Fruit fly (Drosophila melanogaster) whole organism, embryonic: ENCODE measurements around the gene CG31826.

Source experiments
- Ada2b ChIP-seq: fragments of 200-800 bp; sonication (Bioruptor generic); IDR thresholded peaks from 2 replicates; pipeline ENCODE4 v1.3.6; 2022; ENCODE audit warnings: missing biosample characterization, missing genetic modification characterization
- Atf-2 ChIP-seq: fragments of 200-800 bp; sonication (Bioruptor generic); optimal IDR thresholded peaks from 2 replicates; lab custom pipeline; 2016; ENCODE audit warnings: missing biosample characterization, missing genetic modification characterization
- CG10147 ChIP-seq: fragments of 200-800 bp; sonication (Bioruptor generic); optimal IDR thresholded peaks from 2 replicates; lab custom pipeline; 2019; ENCODE audit warnings: missing biosample characterization, mild to moderate bottlenecking, missing genetic modification characterization, moderate library complexity
- CG11398 ChIP-seq: fragments of 200-800 bp; sonication (Bioruptor generic); optimal IDR thresholded peaks from 2 replicates; lab custom pipeline; 2016; ENCODE audit warnings: missing biosample characterization, missing genetic modification characterization
- CG11723 ChIP-seq: fragments of 200-800 bp; sonication (Bioruptor generic); optimal IDR thresholded peaks from 2 replicates; lab custom pipeline; 2017; ENCODE audit warnings: missing biosample characterization, mild to moderate bottlenecking, missing genetic modification characterization
- CG17361 ChIP-seq: fragments of 200-800 bp; sonication (Bioruptor generic); IDR thresholded peaks from 3 replicates; pipeline ENCODE4 v1.3.6; 2022; ENCODE audit warnings: missing biosample characterization, missing genetic modification characterization
- CG17568 ChIP-seq: fragments of 200-800 bp; sonication (Bioruptor generic); optimal IDR thresholded peaks from 2 replicates; lab custom pipeline; 2018; ENCODE audit warnings: missing biosample characterization, mild to moderate bottlenecking, missing genetic modification characterization, moderate library complexity
- CG17612 ChIP-seq: fragments of 200-800 bp; sonication (Bioruptor generic); IDR thresholded peaks from 2 replicates; pipeline ENCODE4 v1.3.6; 2022; ENCODE audit warnings: missing biosample characterization, missing genetic modification characterization
- CG2202 ChIP-seq: fragments of 200-800 bp; sonication (Bioruptor generic); optimal IDR thresholded peaks from 2 replicates; lab custom pipeline; 2018; ENCODE audit warnings: missing biosample characterization, mild to moderate bottlenecking, missing genetic modification characterization
- CG31388 ChIP-seq: fragments of 200-800 bp; sonication (Bioruptor generic); optimal IDR thresholded peaks from 2 replicates; lab custom pipeline; 2016; ENCODE audit warnings: missing biosample characterization, missing genetic modification characterization
- CG3163 ChIP-seq: fragments of 200-800 bp; sonication (Bioruptor generic); optimal IDR thresholded peaks from 3 replicates; lab custom pipeline; 2016; ENCODE audit warnings: missing biosample characterization, missing genetic modification characterization
- CG33213 ChIP-seq: fragments of 200-800 bp; sonication (Bioruptor generic); optimal IDR thresholded peaks from 3 replicates; lab custom pipeline; 2016; ENCODE audit warnings: missing biosample characterization, missing genetic modification characterization
- CG4282 ChIP-seq: fragments of 200-800 bp; sonication (Bioruptor generic); optimal IDR thresholded peaks from 2 replicates; lab custom pipeline; 2016; ENCODE audit warnings: missing biosample characterization, missing genetic modification characterization
- CG4360 ChIP-seq: fragments of 200-800 bp; sonication (Bioruptor generic); IDR thresholded peaks from 2 replicates; pipeline ENCODE4 v1.3.6; 2022; ENCODE audit warnings: missing biosample characterization, missing genetic modification characterization
- CG4617 ChIP-seq: fragments of 200-800 bp; sonication (Bioruptor generic); optimal IDR thresholded peaks from 3 replicates; lab custom pipeline; 2016; ENCODE audit warnings: missing biosample characterization, missing genetic modification characterization, borderline replicate concordance
- CG7745 ChIP-seq: fragments of 200-800 bp; sonication (Bioruptor generic); optimal IDR thresholded peaks from 2 replicates; lab custom pipeline; 2018; ENCODE audit warnings: missing biosample characterization, mild to moderate bottlenecking, missing genetic modification characterization, moderate library complexity
- CG8290 ChIP-seq, 3 experiments: fragments of 200-800 bp; sonication (Bioruptor generic); optimal IDR thresholded peaks; 2 replicates each; lab custom pipeline; 2016 to 2019; ENCODE audit warnings: missing biosample characterization in 3 of 3, missing genetic modification characterization in 3 of 3, mild to moderate bottlenecking in 2 of 3, moderate library complexity in 1 of 3
- Dip3 ChIP-seq: fragments of 200-800 bp; sonication (Bioruptor generic); optimal IDR thresholded peaks from 3 replicates; lab custom pipeline; 2016; ENCODE audit warnings: missing biosample characterization, missing genetic modification characterization
- Elba2 ChIP-seq: fragments of 200-800 bp; sonication (Bioruptor generic); optimal IDR thresholded peaks from 3 replicates; lab custom pipeline; 2016; ENCODE audit warnings: missing biosample characterization, missing genetic modification characterization
- H15 ChIP-seq: fragments of 200-800 bp; sonication (Bioruptor generic); IDR thresholded peaks from 3 replicates; pipeline ENCODE4 v1.3.6; 2022; ENCODE audit warnings: missing biosample characterization, missing genetic modification characterization
- Hmx ChIP-seq: fragments of 200-800 bp; sonication (Bioruptor generic); optimal IDR thresholded peaks from 2 replicates; lab custom pipeline; 2016; ENCODE audit warnings: missing biosample characterization, missing genetic modification characterization
- MBD-R2 ChIP-seq: fragments of 200-800 bp; sonication (Bioruptor generic); IDR thresholded peaks from 2 replicates; pipeline ENCODE4 v1.3.6; 2022; ENCODE audit warnings: missing biosample characterization, missing genetic modification characterization
- Rx ChIP-seq: fragments of 200-800 bp; sonication (Bioruptor generic); IDR thresholded peaks from 2 replicates; pipeline ENCODE4 v1.3.6; 2022; ENCODE audit warnings: missing biosample characterization, missing genetic modification characterization
- Six4 ChIP-seq: fragments of 200-800 bp; sonication (Bioruptor generic); optimal IDR thresholded peaks from 2 replicates; lab custom pipeline; 2016; ENCODE audit warnings: missing biosample characterization, missing genetic modification characterization
- TFAM ChIP-seq: fragments of 200-800 bp; sonication (Bioruptor generic); optimal IDR thresholded peaks from 2 replicates; lab custom pipeline; 2017; ENCODE audit warnings: missing biosample characterization, missing genetic modification characterization, inconsistent platforms
- al ChIP-seq: fragments of 200-800 bp; sonication (Bioruptor generic); IDR thresholded peaks from 2 replicates; pipeline ENCODE4 v1.3.6; 2022; ENCODE audit warnings: missing biosample characterization, missing genetic modification characterization
- bbx ChIP-seq: fragments of 200-800 bp; sonication (Bioruptor generic); IDR thresholded peaks from 2 replicates; pipeline ENCODE4 v1.3.6; 2022; ENCODE audit warnings: missing biosample characterization, missing genetic modification characterization; ENCODE audit not compliant: partially characterized antibody
- cg ChIP-seq: fragments of 200-800 bp; sonication (Bioruptor generic); optimal IDR thresholded peaks from 3 replicates; lab custom pipeline; 2019; ENCODE audit warnings: missing biosample characterization, mild to moderate bottlenecking, missing genetic modification characterization, moderate library complexity
- crol ChIP-seq: fragments of 200-800 bp; sonication (Bioruptor generic); IDR thresholded peaks from 2 replicates; pipeline ENCODE4 v1.3.6; 2022; ENCODE audit warnings: missing biosample characterization, missing genetic modification characterization
- dm ChIP-seq: fragments of 200-800 bp; sonication (Bioruptor generic); optimal IDR thresholded peaks from 3 replicates; lab custom pipeline; 2016; ENCODE audit warnings: missing biosample characterization, missing genetic modification characterization
- gfzf ChIP-seq: fragments of 200-800 bp; sonication (Bioruptor generic); optimal IDR thresholded peaks from 2 replicates; lab custom pipeline; 2016; ENCODE audit warnings: missing biosample characterization, mild to moderate bottlenecking, missing genetic modification characterization, moderate library complexity
- gsb-n ChIP-seq: fragments of 200-800 bp; sonication (Bioruptor generic); optimal IDR thresholded peaks from 3 replicates; lab custom pipeline; 2018; ENCODE audit warnings: missing biosample characterization, mild to moderate bottlenecking, missing genetic modification characterization
- hbn ChIP-seq: fragments of 200-800 bp; sonication (Bioruptor generic); IDR thresholded peaks from 2 replicates; pipeline ENCODE4 v1.3.6; 2022; ENCODE audit warnings: missing biosample characterization, missing genetic modification characterization; ENCODE audit not compliant: partially characterized antibody
- hth ChIP-seq: fragments of >200 bp; optimal IDR thresholded peaks from 2 replicates; lab custom pipeline; 2017; ENCODE audit warnings: inconsistent platforms
- insv ChIP-seq, 2 experiments: fragments of 200-800 bp; sonication (Bioruptor generic); optimal IDR thresholded peaks; 3 replicates each; lab custom pipeline; 2016 to 2018; ENCODE audit warnings: missing biosample characterization in 2 of 2, missing genetic modification characterization in 2 of 2
- kni ChIP-seq: fragments of 200-800 bp; sonication (Bioruptor generic); optimal IDR thresholded peaks from 3 replicates; lab custom pipeline; 2017; ENCODE audit warnings: mild to moderate bottlenecking, missing biosample characterization, missing genetic modification reagents, missing genetic modification characterization
- lbe ChIP-seq: fragments of 200-800 bp; sonication (Bioruptor generic); optimal IDR thresholded peaks from 2 replicates; lab custom pipeline; 2016; ENCODE audit warnings: missing biosample characterization, mild to moderate bottlenecking, missing genetic modification characterization
- pros ChIP-seq: fragments of 200-800 bp; sonication (Bioruptor generic); optimal IDR thresholded peaks from 3 replicates; lab custom pipeline; 2019; ENCODE audit warnings: missing biosample characterization, mild to moderate bottlenecking, missing genetic modification characterization, moderate library complexity
- psq ChIP-seq: fragments of 200-800 bp; sonication (Bioruptor generic); optimal IDR thresholded peaks from 2 replicates; lab custom pipeline; 2017; ENCODE audit warnings: missing biosample characterization, missing genetic modification characterization
- ranshi ChIP-seq: fragments of 200-800 bp; sonication (Bioruptor generic); IDR thresholded peaks from 2 replicates; pipeline ENCODE4 v1.3.6; 2022; ENCODE audit warnings: missing biosample characterization, missing genetic modification characterization
- sc ChIP-seq, 3 experiments: fragments of >200 bp in 2 of 3; fragments of 200-800 bp in 1 of 3; sonication (Bioruptor generic) in 1 of 3; optimal IDR thresholded peaks; 2 replicates in 2 of 3; 3 replicates in 1 of 3; lab custom pipeline; 2017; ENCODE audit warnings: mild to moderate bottlenecking in 1 of 3, missing biosample characterization in 1 of 3, missing genetic modification characterization in 1 of 3, missing genetic modification reagents in 1 of 3
- sisA ChIP-seq: fragments of 200-800 bp; sonication (Bioruptor generic); IDR thresholded peaks from 2 replicates; pipeline ENCODE4 v1.3.6; 2022; ENCODE audit warnings: missing biosample characterization, missing genetic modification characterization
- slou ChIP-seq: fragments of 200-800 bp; sonication (Bioruptor generic); optimal IDR thresholded peaks from 3 replicates; lab custom pipeline; 2016; ENCODE audit warnings: missing biosample characterization, missing genetic modification characterization
- so ChIP-seq: fragments of 200-800 bp; sonication (Bioruptor generic); IDR thresholded peaks from 3 replicates; pipeline ENCODE4 v1.3.6; 2022; ENCODE audit warnings: missing biosample characterization, missing genetic modification characterization
- trh ChIP-seq: fragments of 200-800 bp; sonication (Bioruptor generic); optimal IDR thresholded peaks from 2 replicates; lab custom pipeline; 2016; ENCODE audit warnings: missing biosample characterization, missing genetic modification characterization
- tx ChIP-seq: fragments of 200-800 bp; sonication (Bioruptor generic); optimal IDR thresholded peaks from 2 replicates; lab custom pipeline; 2016; ENCODE audit warnings: missing biosample characterization, missing genetic modification characterization
- usp ChIP-seq: fragments of >200 bp; optimal IDR thresholded peaks from 2 replicates; lab custom pipeline; 2017; ENCODE audit warnings: missing biosample characterization, missing genetic modification characterization
- zen ChIP-seq: fragments of 200-800 bp; sonication (Bioruptor generic); optimal IDR thresholded peaks from 3 replicates; lab custom pipeline; 2018; ENCODE audit warnings: missing biosample characterization, mild to moderate bottlenecking, missing genetic modification characterization, moderate library complexity

Gene CG31826

DNA sequence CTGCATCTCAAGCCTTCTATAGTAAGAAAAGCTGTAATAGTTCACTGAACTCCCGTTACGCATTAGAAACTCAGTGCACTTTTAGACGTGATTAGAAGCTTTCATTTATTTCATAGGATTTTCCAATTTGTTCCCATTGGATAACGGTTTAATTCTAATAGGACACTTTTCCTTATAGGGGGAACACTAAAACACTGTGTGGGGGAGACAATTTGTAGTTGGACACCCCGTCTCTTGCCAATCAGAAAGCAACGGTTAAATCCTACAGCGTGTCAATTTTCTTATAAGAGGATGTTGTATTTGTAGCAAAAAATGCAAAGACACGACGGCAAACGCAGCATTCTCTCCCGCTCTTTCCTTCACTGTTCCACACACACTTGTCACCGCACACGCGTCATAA is 26.9 kb downstream of the CG31826 start:
- TF ChIP-seq cg (GFP tag; lab: Kevin White, UChicago) (no peak), H15 (GFP tag; lab: Robert Waterston, UW) (no peak), Rx (GFP tag; lab: Robert Waterston, UW) (no peak), Six4 (GFP tag; lab: Kevin White, UChicago) (no peak), Elba2 (GFP tag; lab: Kevin White, UChicago) (peak; percentile 96), so (GFP tag; lab: Robert Waterston, UW) (no peak), CG31388 (GFP tag; lab: Kevin White, UChicago) (no peak), CG8290 (GFP tag; optimal IDR thresholded peaks at IDR 0.05; lab: Kevin White, UChicago) (no peak), CG8290 (tag; optimal IDR thresholded peaks at IDR 0.05; lab: Kevin White, UChicago) (no peak), Atf-2 (GFP tag; lab: Kevin White, UChicago) (no peak), ranshi (GFP tag; lab: Robert Waterston, UW) (no peak), CG11398 (GFP tag; lab: Kevin White, UChicago) (no peak), tx (no peak), kni (no peak), slou (GFP tag; lab: Kevin White, UChicago) (no peak), zen (peak; percentile 12), hbn (GFP tag; lab: Robert Waterston, UW) (0 out of 2 replicates have a peak, but pooled peaks have one; percentile 7), insv (GFP tag; optimal IDR thresholded peaks at IDR 0.05; lab: Kevin White, UChicago) (peak; percentile 77 to 98), CG17612 (no peak), MBD-R2 (GFP tag; lab: Robert Waterston, UW) (no peak), CG2202 (tag; lab: Kevin White, UChicago) (no peak), Hmx (GFP tag; lab: Kevin White, UChicago) (no peak), sc (optimal IDR thresholded peaks at IDR 0.05; lab: Kevin White, UChicago) (no peak), sc (GFP tag; optimal IDR thresholded peaks at IDR 0.05; lab: Kevin White, UChicago) (no peak), CG4617 (GFP tag; lab: Kevin White, UChicago) (no peak), usp (GFP tag; lab: Kevin White, UChicago) (no peak), dm (GFP tag; lab: Kevin White, UChicago) (no peak), CG11723 (GFP tag; lab: Kevin White, UChicago) (no peak), trh (GFP tag; lab: Kevin White, UChicago) (no peak), al (no peak), CG4282 (GFP tag; lab: Kevin White, UChicago) (no peak)
- TF ChIP-seq, all 482 proteins: peak for 4

DNA sequence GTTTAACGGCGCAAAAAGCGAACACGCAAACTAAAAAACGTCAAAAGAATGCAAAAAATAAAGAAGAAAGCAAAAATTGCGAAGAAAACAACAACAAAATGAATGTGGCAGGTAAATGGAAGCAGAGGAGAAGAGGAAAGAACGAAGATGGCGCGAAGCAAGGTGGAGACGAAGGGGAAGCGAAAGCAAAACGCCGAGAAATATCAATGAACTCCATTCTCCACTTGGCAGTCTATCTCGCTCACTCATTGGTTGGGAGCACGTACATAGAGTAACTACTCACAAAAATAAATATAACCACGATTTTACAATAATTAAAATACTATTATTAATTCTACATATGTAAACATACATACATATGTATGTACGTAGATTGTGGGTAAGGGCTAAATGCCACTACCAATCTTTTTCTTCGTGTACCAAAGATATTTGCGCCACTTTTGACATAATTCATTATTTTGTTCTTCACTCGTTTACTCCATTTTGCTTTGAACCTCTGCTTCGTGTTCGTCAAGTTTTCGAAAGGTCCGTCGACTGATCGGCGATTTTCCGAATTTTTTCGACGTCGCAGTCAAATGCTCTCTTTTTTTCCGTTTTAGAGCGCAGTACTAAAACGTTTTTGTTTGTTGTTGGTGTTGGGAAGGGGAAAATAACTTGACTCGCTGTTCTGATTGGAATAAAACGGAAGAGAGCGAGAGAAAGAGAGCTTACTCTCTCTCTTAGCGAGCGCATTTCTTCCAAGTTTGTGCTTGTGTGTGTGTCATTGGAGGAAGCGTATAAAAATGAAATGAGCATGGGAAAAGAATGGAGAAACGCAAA is 27.7 kb downstream of the CG31826 start:
- 0 out of 2 replicates have a peak, but pooled peaks have one; percentile 13 for TF ChIP-seq bbx (GFP tag; lab: Robert Waterston, UW)
- peak; percentile 38 for TF ChIP-seq pros (GFP tag; lab: Kevin White, UChicago)
- peak; percentile 66 for TF ChIP-seq cg (GFP tag; lab: Kevin White, UChicago)
- no peak for TF ChIP-seq CG17361 (GFP tag; lab: Robert Waterston, UW)
- TF ChIP-seq Ada2b: no peak
- no peak for TF ChIP-seq CG33213 (GFP tag; lab: Kevin White, UChicago)
- no peak for TF ChIP-seq sisA
- no peak for TF ChIP-seq gfzf (GFP tag; lab: Kevin White, UChicago)
- peak; percentile 73 for TF ChIP-seq CG4360
- peak; percentile 49 for TF ChIP-seq crol (GFP tag; lab: Robert Waterston, UW)
- no peak for TF ChIP-seq Dip3
- peak; percentile 94 for TF ChIP-seq CG3163 (GFP tag; lab: Kevin White, UChicago)
- TF ChIP-seq ranshi (GFP tag; lab: Robert Waterston, UW): no peak
- TF ChIP-seq CG7745 (tag; lab: Kevin White, UChicago): no peak
- no peak for TF ChIP-seq hth (lab: Kevin White, UChicago)
- TF ChIP-seq lbe (GFP tag; lab: Kevin White, UChicago): peak; percentile 44
- no peak for TF ChIP-seq CG10147 (GFP tag; lab: Kevin White, UChicago)
- no peak for TF ChIP-seq TFAM (GFP tag; lab: Kevin White, UChicago)
- no peak for TF ChIP-seq CG17568 (GFP tag; lab: Kevin White, UChicago)
- no peak for TF ChIP-seq CG8290 (GFP tag; optimal IDR thresholded peaks at IDR 0.05; lab: Kevin White, UChicago)
- TF ChIP-seq CG8290 (tag; optimal IDR thresholded peaks at IDR 0.05; lab: Kevin White, UChicago): no peak
- TF ChIP-seq gsb-n (tag; lab: Kevin White, UChicago): peak; percentile 9
- peak; percentile 71 for TF ChIP-seq psq (GFP tag; lab: Kevin White, UChicago)
